Worm (Caenorhabditis elegans) whole organism, midembryonic: Measurements from ENCODE around the gene srxa-12.

Experiments used
- T22C8.4 ChIP-seq: fragments of 200-800 bp; sonication (Bioruptor generic); IDR thresholded peaks from 2 replicates; pipeline ENCODE4 v1.3.6; 2022; ENCODE audit warnings: missing genetic modification characterization, missing compliant biosample characterization
- cog-1 ChIP-seq: sonication (generic microtip); optimal IDR thresholded peaks from 2 replicates; lab custom pipeline; 2016; ENCODE audit warnings: missing genetic modification characterization, missing compliant biosample characterization
- flt-1 ChIP-seq: fragments of 200-800 bp; sonication (Bioruptor generic); IDR thresholded peaks from 2 replicates; pipeline ENCODE4 v1.3.6; 2022; ENCODE audit warnings: missing genetic modification characterization, missing compliant biosample characterization
- klf-2 ChIP-seq: fragments of 200-800 bp; sonication (Bioruptor generic); conservative IDR thresholded peaks from 2 replicates; pipeline ENCODE4 v1.3.6; 2022; ENCODE audit warnings: missing genetic modification reagents, missing genetic modification characterization, missing compliant biosample characterization
- med-1 ChIP-seq: sonication (generic microtip); optimal IDR thresholded peaks from 2 replicates; lab custom pipeline; 2017; ENCODE audit warnings: missing genetic modification characterization, mild to moderate bottlenecking, missing compliant biosample characterization, antibody characterized with exemption, missing genetic modification reagents; ENCODE audit not compliant: insufficient read depth
- ref-1 ChIP-seq: fragments of 200-800 bp; sonication (Bioruptor generic); conservative IDR thresholded peaks from 2 replicates; pipeline ENCODE4 v1.3.6; 2022; ENCODE audit warnings: missing genetic modification reagents, missing genetic modification characterization, missing compliant biosample characterization
- tab-1 ChIP-seq: fragments of 200-800 bp; sonication (Bioruptor generic); IDR thresholded peaks from 2 replicates; pipeline ENCODE4 v1.3.6; 2022; ENCODE audit warnings: missing genetic modification characterization, missing compliant biosample characterization
- ztf-23 ChIP-seq: fragments of 200-800 bp; sonication (Bioruptor generic); IDR thresholded peaks from 2 replicates; pipeline ENCODE4 v1.3.6; 2022; ENCODE audit warnings: missing genetic modification reagents, missing genetic modification characterization, missing compliant biosample characterization
- ztf-29 ChIP-seq: fragments of 200-800 bp; sonication (Bioruptor generic); IDR thresholded peaks from 2 replicates; pipeline ENCODE4 v1.3.6; 2022; ENCODE audit warnings: missing genetic modification reagents, missing genetic modification characterization, missing compliant biosample characterization

The srxa-12 gene

DNA sequence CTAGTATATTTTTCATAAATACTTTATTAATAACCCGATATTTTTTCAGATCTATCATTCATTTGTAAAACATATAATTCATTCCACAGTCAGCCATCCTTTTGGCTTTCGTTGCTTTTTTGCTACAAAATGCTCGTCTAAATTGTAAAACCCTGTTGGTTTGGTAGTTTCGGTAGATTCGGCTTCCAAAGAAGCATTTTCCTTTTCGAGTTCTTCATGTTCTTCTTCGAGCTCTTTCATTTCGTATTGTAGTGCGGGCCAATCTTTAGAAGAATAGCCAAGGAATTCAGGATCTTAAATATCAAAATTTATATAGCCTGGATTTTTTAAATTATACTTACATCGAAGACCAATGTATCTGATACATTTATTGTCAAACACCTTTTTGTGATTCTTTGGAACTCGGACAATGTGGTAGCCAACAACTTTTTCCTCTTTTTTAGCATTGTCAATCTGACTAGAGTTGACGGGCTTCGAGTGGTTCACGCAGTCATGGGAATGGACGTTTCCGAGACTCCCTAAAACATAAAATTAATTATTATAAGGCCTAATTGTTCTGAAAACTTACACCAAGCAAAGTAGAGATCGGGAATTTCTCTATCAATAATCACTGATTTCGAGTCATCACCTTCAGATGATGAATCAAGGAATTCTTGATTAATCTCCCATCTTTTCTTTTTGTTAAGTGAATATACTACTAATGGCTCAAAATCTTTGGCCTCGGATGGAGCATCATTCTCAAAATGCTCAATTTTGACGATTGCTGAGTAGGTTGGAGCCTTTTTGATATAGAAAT is 18.2 kb upstream of the srxa-12 start:
- TF ChIP-seq med-1 (GFP tag; lab: Kevin White, UChicago) (no peak), ztf-23 (GFP tag; lab: Robert Waterston, UW) (no peak), ref-1 (GFP tag; lab: Robert Waterston, UW) (no peak), flt-1 (GFP tag; lab: Robert Waterston, UW) (no peak), tab-1 (GFP tag; lab: Robert Waterston, UW) (no peak), cog-1 (tag; lab: Kevin White, UChicago) (no peak), ztf-29 (GFP tag; lab: Robert Waterston, UW) (no peak), klf-2 (GFP tag; lab: Robert Waterston, UW) (no peak), T22C8.4 (GFP tag; lab: Robert Waterston, UW) (no peak)

DNA sequence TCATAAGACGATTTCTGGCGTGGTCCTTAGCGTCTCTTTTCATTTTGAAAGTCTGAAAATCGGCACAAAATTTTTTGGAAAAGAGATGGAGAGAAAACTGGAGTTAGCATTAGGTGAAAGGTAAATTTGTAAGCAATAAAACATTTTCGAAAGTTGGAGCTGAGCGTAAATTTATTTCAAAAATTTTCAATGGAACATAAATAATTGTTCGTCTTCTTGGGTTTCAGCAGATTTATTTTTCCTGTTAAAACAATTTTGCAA is 17.7 kb upstream of the srxa-12 start, which contains the start of gene C06B3.6:
Gene C06B3.6 (minus strand): TSS at position 52 of the 261 bp plus-strand sequence.
- TF ChIP-seq med-1 (GFP tag; lab: Kevin White, UChicago) (no peak), ztf-29 (GFP tag; lab: Robert Waterston, UW) (no peak)

DNA sequence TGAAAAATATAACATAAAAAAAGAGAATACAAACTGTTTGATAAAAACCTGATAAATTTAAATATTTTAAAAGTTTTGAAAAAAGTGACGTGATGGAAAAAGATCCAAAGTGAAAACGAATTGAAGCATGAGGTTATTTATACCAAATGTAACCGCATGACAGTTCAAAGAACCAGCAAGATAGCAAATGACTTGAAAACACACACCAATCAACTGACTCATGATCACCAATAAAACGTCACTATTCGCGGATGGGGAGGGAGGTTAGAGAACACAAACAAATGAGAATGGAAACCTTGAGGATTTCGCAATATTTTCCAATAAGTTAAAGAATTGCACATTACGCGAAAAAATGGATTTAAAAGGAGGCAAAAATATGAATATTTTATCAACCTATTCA is 17.1 kb upstream of the srxa-12 start, which contains the start of gene C06B3.7:
Gene C06B3.7 (plus strand): TSS at position 287 of the 400 bp plus-strand sequence.
- no peak for TF ChIP-seq T22C8.4 (GFP tag; lab: Robert Waterston, UW)
- no peak for TF ChIP-seq ztf-23 (GFP tag; lab: Robert Waterston, UW)
- TF ChIP-seq ref-1 (GFP tag; lab: Robert Waterston, UW), result no peak
- no peak for TF ChIP-seq tab-1 (GFP tag; lab: Robert Waterston, UW)
- TF ChIP-seq cog-1 (tag; lab: Kevin White, UChicago), result no peak
- no peak for TF ChIP-seq med-1 (GFP tag; lab: Kevin White, UChicago)
- TF ChIP-seq flt-1 (GFP tag; lab: Robert Waterston, UW), result no peak
- TF ChIP-seq ztf-29 (GFP tag; lab: Robert Waterston, UW), result no peak
- TF ChIP-seq klf-2 (GFP tag; lab: Robert Waterston, UW), result no peak

DNA sequence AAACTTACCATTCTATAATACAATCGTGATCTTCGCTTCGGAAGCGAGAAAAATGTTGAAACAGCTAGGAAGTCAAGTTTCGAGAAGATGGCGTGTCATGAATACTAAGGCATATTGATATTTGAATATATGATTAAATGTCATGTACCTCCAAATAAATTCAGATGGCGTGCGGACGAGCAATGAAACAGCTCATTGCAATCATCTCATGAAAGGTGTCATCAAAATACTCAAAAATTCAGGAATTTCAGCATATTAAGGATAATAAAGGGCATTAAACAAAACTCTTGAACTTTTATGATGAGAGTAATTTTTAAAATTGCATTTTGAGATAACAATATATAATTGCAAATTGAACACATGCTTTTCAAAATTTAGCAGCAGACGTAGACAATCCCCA is 11.1 kb upstream of the srxa-12 start, which contains the start of gene gcy-32:
Gene gcy-32 (minus strand): TSS at position 101 of the 400 bp plus-strand sequence.
- TF ChIP-seq tab-1 (GFP tag; lab: Robert Waterston, UW) (no peak), flt-1 (GFP tag; lab: Robert Waterston, UW) (no peak), ztf-23 (GFP tag; lab: Robert Waterston, UW) (no peak), T22C8.4 (GFP tag; lab: Robert Waterston, UW) (no peak), ztf-29 (GFP tag; lab: Robert Waterston, UW) (no peak), klf-2 (GFP tag; lab: Robert Waterston, UW) (no peak), med-1 (GFP tag; lab: Kevin White, UChicago) (no peak), ref-1 (GFP tag; lab: Robert Waterston, UW) (no peak), cog-1 (tag; lab: Kevin White, UChicago) (no peak)

DNA sequence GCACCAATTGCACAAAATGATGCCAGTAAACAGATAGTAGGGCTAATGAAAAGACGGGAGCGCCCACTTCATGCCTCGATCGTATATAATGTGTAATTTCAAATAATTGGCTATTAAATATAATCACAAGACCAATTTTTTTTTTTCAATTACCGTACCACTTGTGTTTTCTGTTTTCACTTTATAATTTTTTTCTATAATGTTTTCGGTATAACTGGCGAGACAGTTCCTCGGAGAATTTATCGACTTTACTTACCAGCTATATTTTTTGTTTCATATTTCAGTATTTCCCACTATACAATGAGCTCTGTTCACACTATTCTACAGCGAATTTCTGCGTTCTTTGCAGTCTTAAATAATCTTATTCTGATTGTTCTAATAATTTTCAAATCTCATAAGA is 10.3 kb upstream of the srxa-12 start, which contains the start of gene str-252:
Gene str-252 (plus strand): TSS at position 301 of the 400 bp plus-strand sequence.
- TF ChIP-seq ztf-29 (GFP tag; lab: Robert Waterston, UW) (no peak), flt-1 (GFP tag; lab: Robert Waterston, UW) (no peak), tab-1 (GFP tag; lab: Robert Waterston, UW) (no peak), med-1 (GFP tag; lab: Kevin White, UChicago) (no peak), ref-1 (GFP tag; lab: Robert Waterston, UW) (no peak), T22C8.4 (GFP tag; lab: Robert Waterston, UW) (no peak), klf-2 (GFP tag; lab: Robert Waterston, UW) (no peak), cog-1 (tag; lab: Kevin White, UChicago) (no peak), ztf-23 (GFP tag; lab: Robert Waterston, UW) (no peak)

DNA sequence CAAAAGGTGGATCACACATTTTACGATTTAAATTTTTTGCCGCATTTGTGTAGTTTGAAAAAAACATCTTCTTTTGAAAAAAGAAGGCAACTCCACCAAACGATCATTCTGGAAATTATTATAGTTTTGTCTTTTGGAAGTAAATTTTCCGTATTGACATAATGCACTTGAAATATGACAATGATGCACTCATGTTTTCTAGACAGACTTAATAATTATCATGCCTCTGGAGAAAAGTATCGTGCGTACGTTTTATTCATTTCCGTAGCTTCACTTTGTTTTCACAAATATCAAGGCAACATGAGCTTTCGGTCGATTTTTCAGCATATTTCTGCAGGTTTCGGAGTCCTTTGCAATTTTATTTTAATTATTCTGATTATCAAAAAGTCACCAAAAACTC is 8.2 kb upstream of the srxa-12 start, which contains the start of gene str-250:
Gene str-250 (plus strand): TSS at position 301 of the 400 bp plus-strand sequence.
- no peak for TF ChIP-seq tab-1 (GFP tag; lab: Robert Waterston, UW)
- no peak for TF ChIP-seq T22C8.4 (GFP tag; lab: Robert Waterston, UW)
- no peak for TF ChIP-seq klf-2 (GFP tag; lab: Robert Waterston, UW)
- TF ChIP-seq cog-1 (tag; lab: Kevin White, UChicago), result no peak
- no peak for TF ChIP-seq ztf-29 (GFP tag; lab: Robert Waterston, UW)
- TF ChIP-seq ref-1 (GFP tag; lab: Robert Waterston, UW), result no peak

DNA sequence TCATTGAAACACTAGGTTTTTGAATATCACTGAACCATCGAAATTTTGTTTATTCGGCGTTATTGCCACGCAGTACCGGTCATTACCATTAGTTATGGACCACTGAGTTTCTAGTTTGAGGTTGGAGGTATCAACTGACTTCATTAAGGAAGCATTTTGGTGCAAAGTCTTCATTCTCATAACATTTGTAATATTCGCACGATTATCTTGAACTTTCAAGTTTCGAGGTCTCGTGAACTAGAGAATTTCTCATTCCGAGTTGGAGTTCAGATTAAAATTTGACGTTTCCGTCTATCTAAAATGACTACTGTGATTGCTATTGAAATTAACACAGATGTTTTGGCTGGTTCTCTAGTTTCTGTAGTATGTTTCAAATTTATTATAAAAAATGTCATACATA is 5.8 kb upstream of the srxa-12 start, which contains the start of gene srx-42:
Gene srx-42 (plus strand): TSS at position 301 of the 400 bp plus-strand sequence.
- TF ChIP-seq cog-1 (tag; lab: Kevin White, UChicago) (no peak), ztf-29 (GFP tag; lab: Robert Waterston, UW) (no peak), ztf-23 (GFP tag; lab: Robert Waterston, UW) (no peak), ref-1 (GFP tag; lab: Robert Waterston, UW) (no peak), med-1 (GFP tag; lab: Kevin White, UChicago) (no peak), flt-1 (GFP tag; lab: Robert Waterston, UW) (no peak), klf-2 (GFP tag; lab: Robert Waterston, UW) (no peak), T22C8.4 (GFP tag; lab: Robert Waterston, UW) (no peak), tab-1 (GFP tag; lab: Robert Waterston, UW) (no peak)

DNA sequence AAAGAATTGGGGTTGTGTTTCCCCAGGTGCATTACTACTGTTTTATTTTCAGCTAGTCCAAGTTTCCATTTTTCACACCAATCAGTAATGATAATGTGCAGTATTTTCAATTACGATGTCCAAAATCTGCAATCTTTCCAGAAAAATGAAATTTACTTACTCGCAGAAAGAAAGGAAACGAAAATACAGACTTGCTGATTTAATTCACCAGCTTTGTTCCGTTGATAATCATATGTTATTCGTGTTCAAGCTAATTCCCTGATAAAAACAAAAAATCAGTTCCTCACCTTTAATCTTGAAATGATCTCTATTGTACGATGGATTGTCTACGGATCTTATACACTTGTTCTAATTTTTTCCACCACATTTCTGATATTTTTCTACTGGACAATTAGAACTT is 2.6 kb upstream of the srxa-12 start, which contains the start of gene srxa-11:
Gene srxa-11 (plus strand): TSS at position 301 of the 400 bp plus-strand sequence.
- TF ChIP-seq T22C8.4 (GFP tag; lab: Robert Waterston, UW), result no peak
- TF ChIP-seq med-1 (GFP tag; lab: Kevin White, UChicago), result no peak
- no peak for TF ChIP-seq tab-1 (GFP tag; lab: Robert Waterston, UW)
- TF ChIP-seq ref-1 (GFP tag; lab: Robert Waterston, UW), result no peak
- no peak for TF ChIP-seq ztf-29 (GFP tag; lab: Robert Waterston, UW)
- no peak for TF ChIP-seq klf-2 (GFP tag; lab: Robert Waterston, UW)
- no peak for TF ChIP-seq ztf-23 (GFP tag; lab: Robert Waterston, UW)
